Worm (Caenorhabditis elegans) whole organism, midembryonic: ENCODE measurements around the gene nhr-176.

Experiments
- T22C8.4 ChIP-seq: fragments of 200-800 bp; sonication (Bioruptor generic); IDR thresholded peaks from 2 replicates; pipeline ENCODE4 v1.3.6; 2022; ENCODE audit warnings: missing genetic modification characterization, missing compliant biosample characterization
- cog-1 ChIP-seq: sonication (generic microtip); optimal IDR thresholded peaks from 2 replicates; lab custom pipeline; 2016; ENCODE audit warnings: missing genetic modification characterization, missing compliant biosample characterization
- flt-1 ChIP-seq: fragments of 200-800 bp; sonication (Bioruptor generic); IDR thresholded peaks from 2 replicates; pipeline ENCODE4 v1.3.6; 2022; ENCODE audit warnings: missing genetic modification characterization, missing compliant biosample characterization
- klf-2 ChIP-seq: fragments of 200-800 bp; sonication (Bioruptor generic); conservative IDR thresholded peaks from 2 replicates; pipeline ENCODE4 v1.3.6; 2022; ENCODE audit warnings: missing genetic modification reagents, missing genetic modification characterization, missing compliant biosample characterization
- med-1 ChIP-seq: sonication (generic microtip); optimal IDR thresholded peaks from 2 replicates; lab custom pipeline; 2017; ENCODE audit warnings: missing genetic modification characterization, mild to moderate bottlenecking, missing compliant biosample characterization, antibody characterized with exemption, missing genetic modification reagents; ENCODE audit not compliant: insufficient read depth
- ref-1 ChIP-seq: fragments of 200-800 bp; sonication (Bioruptor generic); conservative IDR thresholded peaks from 2 replicates; pipeline ENCODE4 v1.3.6; 2022; ENCODE audit warnings: missing genetic modification reagents, missing genetic modification characterization, missing compliant biosample characterization
- tab-1 ChIP-seq: fragments of 200-800 bp; sonication (Bioruptor generic); IDR thresholded peaks from 2 replicates; pipeline ENCODE4 v1.3.6; 2022; ENCODE audit warnings: missing genetic modification characterization, missing compliant biosample characterization

ce11 chrV:16120499-16120898, 49.4 kb downstream of the nhr-176 start:
- TF ChIP-seq cog-1 (tag; lab: Kevin White, UChicago) (no peak), ref-1 (GFP tag; lab: Robert Waterston, UW) (no peak), flt-1 (GFP tag; lab: Robert Waterston, UW) (no peak), med-1 (GFP tag; lab: Kevin White, UChicago) (no peak), tab-1 (GFP tag; lab: Robert Waterston, UW) (no peak), T22C8.4 (GFP tag; lab: Robert Waterston, UW) (no peak), klf-2 (GFP tag; lab: Robert Waterston, UW) (no peak)
